Worm (Caenorhabditis elegans): ENCODE data around the gene C05C12.1.

ce11 chrIV:11248031-11248631 is 5.7 kb upstream of the C05C12.1 start, which contains the start of gene C05C12.4:
- TF ChIP-seq dao-5 (tag; optimal IDR thresholded peaks at IDR 0.05) = no peak
- no peak for TF ChIP-seq him-1 (tag; optimal IDR thresholded peaks at IDR 0.05)

All from whole organism, L4/young adult.